Fruit fly (Drosophila melanogaster) whole organism, embryonic: ENCODE data around the gene mh.
A peak's percentile ranks its signal among the peaks of the same experiment; 100 is the strongest.

Experiments used
- Asciz ChIP-seq: fragments of 200-800 bp; sonication (Bioruptor generic); optimal IDR thresholded peaks from 2 replicates; lab custom pipeline; 2017; ENCODE audit warnings: missing biosample characterization, mild to moderate bottlenecking, missing genetic modification characterization, missing genetic modification reagents
- BEAF-32 ChIP-seq: fragments of 200-800 bp; sonication (Bioruptor generic); optimal IDR thresholded peaks from 3 replicates; lab custom pipeline; 2017; ENCODE audit warnings: missing biosample characterization, missing genetic modification characterization, mild to moderate bottlenecking, moderate library complexity, missing genetic modification reagents
- CG10209 ChIP-seq: fragments of 200-800 bp; sonication (Bioruptor generic); optimal IDR thresholded peaks from 3 replicates; lab custom pipeline; 2017; ENCODE audit warnings: missing biosample characterization, mild to moderate bottlenecking, missing genetic modification characterization, missing genetic modification reagents
- CG1024 ChIP-seq: fragments of 200-800 bp; sonication (Bioruptor generic); IDR thresholded peaks from 2 replicates; pipeline ENCODE4 v1.3.6; 2022; ENCODE audit warnings: missing biosample characterization, missing genetic modification characterization
- CG10543 ChIP-seq: fragments of 200-800 bp; sonication (Bioruptor generic); optimal IDR thresholded peaks from 3 replicates; lab custom pipeline; 2017; ENCODE audit warnings: missing biosample characterization, mild to moderate bottlenecking, missing genetic modification characterization, moderate library complexity
- CG12155 ChIP-seq: fragments of 200-800 bp; sonication (Bioruptor generic); optimal IDR thresholded peaks from 3 replicates; lab custom pipeline; 2016; ENCODE audit warnings: missing biosample characterization, missing genetic modification characterization
- CG13424 ChIP-seq: fragments of 200-800 bp; sonication (Bioruptor generic); optimal IDR thresholded peaks from 2 replicates; lab custom pipeline; 2019; ENCODE audit warnings: missing biosample characterization, mild to moderate bottlenecking, missing genetic modification characterization, moderate library complexity
- CG15696 ChIP-seq: fragments of 200-800 bp; sonication (Bioruptor generic); optimal IDR thresholded peaks from 2 replicates; lab custom pipeline; 2019; ENCODE audit warnings: missing biosample characterization, mild to moderate bottlenecking, missing genetic modification characterization, moderate library complexity
- CG17829 ChIP-seq: fragments of 200-800 bp; optimal IDR thresholded peaks from 2 replicates; lab custom pipeline; 2019; ENCODE audit warnings: missing biosample characterization, mild to moderate bottlenecking, missing genetic modification characterization, moderate library complexity
- CG18262 ChIP-seq: fragments of 200-800 bp; optimal IDR thresholded peaks from 3 replicates; lab custom pipeline; 2019; ENCODE audit warnings: missing biosample characterization, mild to moderate bottlenecking, missing genetic modification characterization, moderate library complexity
- CG18619 ChIP-seq: fragments of 200-800 bp; sonication (Bioruptor generic); optimal IDR thresholded peaks from 3 replicates; lab custom pipeline; 2017; ENCODE audit warnings: missing biosample characterization, mild to moderate bottlenecking, missing genetic modification characterization
- CG3995 ChIP-seq: fragments of 200-800 bp; sonication (Bioruptor generic); optimal IDR thresholded peaks from 3 replicates; lab custom pipeline; 2016; ENCODE audit warnings: missing biosample characterization, missing genetic modification characterization
- CG42726 ChIP-seq: fragments of 200-800 bp; sonication (Bioruptor generic); IDR thresholded peaks from 2 replicates; pipeline ENCODE4 v1.3.6; 2022; ENCODE audit warnings: missing biosample characterization, missing genetic modification characterization; ENCODE audit not compliant: partially characterized antibody
- CG4730 ChIP-seq: fragments of 200-800 bp; sonication (Bioruptor generic); IDR thresholded peaks from 2 replicates; pipeline ENCODE4 v1.3.6; 2022; ENCODE audit warnings: missing biosample characterization, missing genetic modification characterization
- CG8281 ChIP-seq: fragments of 200-800 bp; sonication (Bioruptor generic); optimal IDR thresholded peaks from 2 replicates; lab custom pipeline; 2018; ENCODE audit warnings: missing biosample characterization, mild to moderate bottlenecking, missing genetic modification characterization, moderate library complexity
- CG9215 ChIP-seq: fragments of 200-800 bp; sonication (Bioruptor generic); IDR thresholded peaks from 2 replicates; pipeline ENCODE4 v1.3.6; 2022; ENCODE audit warnings: missing biosample characterization, missing genetic modification characterization
- CG9437 ChIP-seq: fragments of 200-800 bp; sonication (Bioruptor generic); optimal IDR thresholded peaks from 2 replicates; lab custom pipeline; 2018; ENCODE audit warnings: missing biosample characterization, mild to moderate bottlenecking, missing genetic modification characterization
- CG9817 ChIP-seq: fragments of 200-800 bp; sonication (Bioruptor generic); optimal IDR thresholded peaks from 2 replicates; lab custom pipeline; 2018; ENCODE audit warnings: missing biosample characterization, mild to moderate bottlenecking, missing genetic modification characterization, moderate library complexity
- Dbx ChIP-seq: fragments of 200-800 bp; sonication (Bioruptor generic); IDR thresholded peaks from 3 replicates; pipeline ENCODE4 v1.3.6; 2022; ENCODE audit warnings: missing biosample characterization, missing genetic modification characterization
- Dp ChIP-seq: fragments of 200-800 bp; sonication (Bioruptor generic); optimal IDR thresholded peaks from 2 replicates; lab custom pipeline; 2018; ENCODE audit warnings: missing biosample characterization, mild to moderate bottlenecking, missing genetic modification characterization, moderate library complexity
- E2f2 ChIP-seq: fragments of 200-800 bp; sonication (Bioruptor generic); IDR thresholded peaks from 2 replicates; pipeline ENCODE4 v1.3.6; 2022; ENCODE audit warnings: missing biosample characterization, missing genetic modification characterization
- Ets97D ChIP-seq: fragments of 200-800 bp; sonication (Bioruptor generic); optimal IDR thresholded peaks from 3 replicates; lab custom pipeline; 2016; ENCODE audit warnings: missing biosample characterization, missing genetic modification characterization
- Fer3 ChIP-seq: fragments of 200-800 bp; sonication (Bioruptor generic); optimal IDR thresholded peaks from 2 replicates; lab custom pipeline; 2018; ENCODE audit warnings: missing biosample characterization, mild to moderate bottlenecking, missing genetic modification characterization, moderate library complexity
- Hr51 ChIP-seq, 2 experiments: fragments of 200-800 bp; sonication (Bioruptor generic); optimal IDR thresholded peaks; 2 replicates in 1 of 2; 3 replicates in 1 of 2; lab custom pipeline; 2016 to 2018; ENCODE audit warnings: missing biosample characterization in 2 of 2, missing genetic modification characterization in 2 of 2, mild to moderate bottlenecking in 1 of 2, moderate library complexity in 1 of 2
- Mad ChIP-seq: fragments of 200-800 bp; sonication (Bioruptor generic); optimal IDR thresholded peaks from 2 replicates; lab custom pipeline; 2016; ENCODE audit warnings: missing biosample characterization, missing genetic modification characterization
- Nf-YB ChIP-seq: fragments of 200-800 bp; sonication (Bioruptor generic); optimal IDR thresholded peaks from 3 replicates; lab custom pipeline; 2019; ENCODE audit warnings: missing biosample characterization, mild to moderate bottlenecking, missing genetic modification characterization, moderate library complexity
- NfI ChIP-seq: fragments of 200-800 bp; sonication (Bioruptor generic); optimal IDR thresholded peaks from 3 replicates; lab custom pipeline; 2018; ENCODE audit warnings: missing biosample characterization, mild to moderate bottlenecking, missing genetic modification characterization, moderate library complexity
- Opbp ChIP-seq: fragments of 200-800 bp; sonication (Bioruptor generic); IDR thresholded peaks from 3 replicates; pipeline ENCODE4 v1.3.6; 2022; ENCODE audit warnings: missing biosample characterization, missing genetic modification characterization; ENCODE audit not compliant: partially characterized antibody
- Poxn ChIP-seq: fragments of 200-800 bp; sonication (Bioruptor generic); IDR thresholded peaks from 2 replicates; pipeline ENCODE4 v1.3.6; 2022; ENCODE audit warnings: missing biosample characterization, missing genetic modification characterization
- Scr ChIP-seq: fragments of 200-800 bp; sonication (Bioruptor generic); IDR thresholded peaks from 2 replicates; pipeline ENCODE4 v1.3.6; 2022; ENCODE audit warnings: missing biosample characterization, missing genetic modification characterization; ENCODE audit not compliant: partially characterized antibody
- Ssrp ChIP-seq: fragments of 200-800 bp; sonication (Bioruptor generic); optimal IDR thresholded peaks from 2 replicates; lab custom pipeline; 2018; ENCODE audit warnings: missing biosample characterization, mild to moderate bottlenecking, missing genetic modification characterization, moderate library complexity
- amos ChIP-seq: fragments of 200-800 bp; sonication (Bioruptor generic); IDR thresholded peaks from 2 replicates; pipeline ENCODE4 v1.3.6; 2022; ENCODE audit warnings: missing biosample characterization, missing genetic modification characterization; ENCODE audit not compliant: partially characterized antibody
- az2 ChIP-seq: fragments of 200-800 bp; sonication (Bioruptor generic); optimal IDR thresholded peaks from 3 replicates; lab custom pipeline; 2016; ENCODE audit warnings: missing biosample characterization, missing genetic modification characterization
- bigmax ChIP-seq: fragments of 200-800 bp; sonication (Bioruptor generic); optimal IDR thresholded peaks from 2 replicates; lab custom pipeline; 2018; ENCODE audit warnings: missing biosample characterization, mild to moderate bottlenecking, missing genetic modification characterization
- bsh ChIP-seq, 2 experiments: fragments of 200-800 bp; sonication (Bioruptor generic); optimal IDR thresholded peaks; 2 replicates each; lab custom pipeline; 2017 to 2018; ENCODE audit warnings: mild to moderate bottlenecking in 2 of 2, missing biosample characterization in 2 of 2, missing genetic modification characterization in 2 of 2, moderate library complexity in 1 of 2
- btn ChIP-seq: fragments of 200-800 bp; sonication (Bioruptor generic); optimal IDR thresholded peaks from 2 replicates; lab custom pipeline; 2016; ENCODE audit warnings: missing biosample characterization, missing genetic modification characterization
- danr ChIP-seq: fragments of 200-800 bp; sonication (Bioruptor generic); IDR thresholded peaks from 2 replicates; pipeline ENCODE4 v1.3.6; 2022; ENCODE audit warnings: missing biosample characterization, missing genetic modification characterization
- dysf ChIP-seq: fragments of 200-800 bp; sonication (Bioruptor generic); IDR thresholded peaks from 3 replicates; pipeline ENCODE4 v1.3.6; 2022; ENCODE audit warnings: missing biosample characterization, missing genetic modification characterization
- ems ChIP-seq: fragments of 200-800 bp; sonication (Bioruptor generic); optimal IDR thresholded peaks from 3 replicates; lab custom pipeline; 2016; ENCODE audit warnings: missing biosample characterization, missing genetic modification characterization
- gfzf ChIP-seq: fragments of 200-800 bp; sonication (Bioruptor generic); optimal IDR thresholded peaks from 2 replicates; lab custom pipeline; 2016; ENCODE audit warnings: missing biosample characterization, mild to moderate bottlenecking, missing genetic modification characterization, moderate library complexity
- grau ChIP-seq: fragments of 200-800 bp; optimal IDR thresholded peaks from 3 replicates; lab custom pipeline; 2019; ENCODE audit warnings: missing biosample characterization, mild to moderate bottlenecking, missing genetic modification characterization, moderate library complexity
- gro ChIP-seq: fragments of 200-800 bp; sonication (Bioruptor generic); optimal IDR thresholded peaks from 2 replicates; lab custom pipeline; 2016; ENCODE audit warnings: missing biosample characterization, missing genetic modification characterization
- lola ChIP-seq, 3 experiments: fragments of >200 bp in 2 of 3; fragments of 200-800 bp in 1 of 3; sonication (Bioruptor generic) in 1 of 3; optimal IDR thresholded peaks; 2 replicates each; lab custom pipeline; 2017 to 2019; ENCODE audit warnings: missing biosample characterization in 3 of 3, missing genetic modification characterization in 3 of 3, mild to moderate bottlenecking in 1 of 3, moderate library complexity in 1 of 3
- oc ChIP-seq: fragments of 200-800 bp; sonication (Bioruptor generic); optimal IDR thresholded peaks from 2 replicates; lab custom pipeline; 2018; ENCODE audit warnings: missing biosample characterization, mild to moderate bottlenecking, missing genetic modification characterization, moderate library complexity
- pita ChIP-seq: fragments of 200-800 bp; sonication (Bioruptor generic); optimal IDR thresholded peaks from 2 replicates; lab custom pipeline; 2017; ENCODE audit warnings: missing biosample characterization, mild to moderate bottlenecking, missing genetic modification characterization
- prd ChIP-seq, 3 experiments: fragments of >200 bp in 2 of 3; fragments of 200-800 bp in 1 of 3; sonication (Bioruptor generic) in 1 of 3; optimal IDR thresholded peaks in 2 of 3; IDR thresholded peaks in 1 of 3; 2 replicates in 2 of 3; 3 replicates in 1 of 3; pipeline versions ENCODE4 v1.3.6 to Lab custom; 2017 to 2022; ENCODE audit warnings: missing biosample characterization in 1 of 3, missing genetic modification characterization in 1 of 3
- sisA ChIP-seq: fragments of 200-800 bp; sonication (Bioruptor generic); IDR thresholded peaks from 2 replicates; pipeline ENCODE4 v1.3.6; 2022; ENCODE audit warnings: missing biosample characterization, missing genetic modification characterization
- twi ChIP-seq: fragments of 200-800 bp; optimal IDR thresholded peaks from 2 replicates; lab custom pipeline; 2019; ENCODE audit warnings: missing biosample characterization, mild to moderate bottlenecking, missing genetic modification characterization, moderate library complexity

mh gene

DNA sequence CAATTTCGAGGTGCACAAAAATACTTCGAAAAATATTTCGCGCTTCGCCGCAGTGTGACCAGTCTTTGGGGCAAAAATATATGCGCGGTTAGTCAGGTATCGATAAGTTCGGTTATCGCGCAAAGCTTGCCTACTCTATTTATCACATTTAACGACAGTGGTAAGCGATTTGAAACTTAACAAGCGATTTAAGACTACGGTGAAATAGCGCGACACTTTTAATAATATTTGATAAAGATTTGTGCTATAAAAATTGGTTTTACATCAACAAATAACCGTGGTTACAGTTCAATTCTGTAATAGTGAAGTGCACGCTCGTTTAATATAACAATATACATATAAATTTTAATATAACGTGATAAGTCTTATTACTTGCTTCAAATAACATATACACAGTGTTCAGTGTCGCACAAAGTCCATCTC lies at the start of gene mh:
Gene mh (minus strand): TSS at position 34 of the 423 bp plus-strand sequence.
- TF ChIP-seq gfzf (GFP tag; lab: Kevin White, UChicago): peak; percentile 73
- TF ChIP-seq oc: no peak
- TF ChIP-seq CG42726 (GFP tag; lab: Robert Waterston, UW): 0 out of 2 replicates have a peak, but pooled peaks have one; percentile 28
- TF ChIP-seq danr (GFP tag; lab: Robert Waterston, UW): 0 out of 2 replicates have a peak, but pooled peaks have one; percentile 31
- no peak for TF ChIP-seq NfI
- peak in 1 of 3 experiments; percentile 15 for TF ChIP-seq lola (GFP tag; optimal IDR thresholded peaks at IDR 0.05; lab: Kevin White, UChicago)
- no peak for TF ChIP-seq Nf-YB (GFP tag; lab: Kevin White, UChicago)
- TF ChIP-seq CG13424 (tag; lab: Kevin White, UChicago): peak; percentile 48
- peak; percentile 55 for TF ChIP-seq grau (tag; lab: Kevin White, UChicago)
- TF ChIP-seq CG18619 (GFP tag; lab: Kevin White, UChicago): no peak
- TF ChIP-seq CG3995 (GFP tag; lab: Kevin White, UChicago): peak; percentile 24
- TF ChIP-seq Fer3 (tag; lab: Kevin White, UChicago): no peak
- no peak for TF ChIP-seq Poxn
- TF ChIP-seq CG10209 (GFP tag; lab: Kevin White, UChicago): no peak
- no peak for TF ChIP-seq CG8281
- TF ChIP-seq Dbx (GFP tag; lab: Robert Waterston, UW): no peak
- peak; percentile 32 for TF ChIP-seq CG9817 (tag; lab: Kevin White, UChicago)
- peak; percentile 75 for TF ChIP-seq amos (GFP tag; lab: Robert Waterston, UW)
- peak in 1 of 2 experiments; percentile 10 for TF ChIP-seq bsh (GFP tag; optimal IDR thresholded peaks at IDR 0.05; lab: Kevin White, UChicago)
- TF ChIP-seq CG10543 (GFP tag; lab: Kevin White, UChicago): no peak
- no peak for TF ChIP-seq prd (optimal IDR thresholded peaks at IDR 0.05; lab: Kevin White, UChicago)
- 0 out of 3 replicates have a peak, but pooled peaks have one; percentile 31 for TF ChIP-seq prd (GFP tag; IDR thresholded peaks at IDR 0.05; lab: Robert Waterston, UW)
- TF ChIP-seq BEAF-32 (GFP tag; lab: Kevin White, UChicago): peak; percentile 73
- no peak for TF ChIP-seq gro (GFP tag; lab: Kevin White, UChicago)
- no peak for TF ChIP-seq CG15696 (tag; lab: Kevin White, UChicago)
- peak; percentile 43 for TF ChIP-seq Ets97D (GFP tag; lab: Kevin White, UChicago)
- peak; percentile 66 for TF ChIP-seq Scr (GFP tag; lab: Robert Waterston, UW)
- TF ChIP-seq CG9215: peak; percentile 33; the same call in 1 of the 2 replicates
- TF ChIP-seq az2 (GFP tag; lab: Kevin White, UChicago): peak; percentile 52
- TF ChIP-seq Mad: no peak
- peak; percentile 78 for TF ChIP-seq Opbp (GFP tag; lab: Robert Waterston, UW)
- no peak for TF ChIP-seq btn
- TF ChIP-seq Ssrp (tag; lab: Kevin White, UChicago): no peak
- peak; percentile 77 for TF ChIP-seq Dp
- TF ChIP-seq ems (GFP tag; lab: Kevin White, UChicago): no peak
- TF ChIP-seq Asciz (GFP tag; lab: Kevin White, UChicago): no peak
- peak; percentile 50 for TF ChIP-seq sisA (GFP tag; lab: Robert Waterston, UW)
- no peak for TF ChIP-seq pita (GFP tag; lab: Kevin White, UChicago)
- TF ChIP-seq dysf (GFP tag; lab: Robert Waterston, UW): peak; percentile 48; the same call in 1 of the 3 replicates
- TF ChIP-seq CG17829: peak; percentile 9
- TF ChIP-seq bigmax (GFP tag; lab: Kevin White, UChicago): no peak
- TF ChIP-seq CG12155 (GFP tag; lab: Kevin White, UChicago): peak; percentile 15
- TF ChIP-seq CG18262 (tag; lab: Kevin White, UChicago): no peak
- TF ChIP-seq Hr51 (GFP tag; optimal IDR thresholded peaks at IDR 0.05; lab: Kevin White, UChicago): no peak
- peak; percentile 83 for TF ChIP-seq E2f2 (GFP tag; lab: Robert Waterston, UW)
- TF ChIP-seq CG4730: no peak
- no peak for TF ChIP-seq twi (tag; lab: Kevin White, UChicago)
- peak; percentile 52 for TF ChIP-seq CG9437 (GFP tag; lab: Kevin White, UChicago)
- no peak for TF ChIP-seq CG1024 (GFP tag; lab: Robert Waterston, UW)
